Worm (Caenorhabditis elegans) whole organism, L2 larva: ENCODE measurements around the gene fbxa-82.

Experiments used
- R02D3.7 ChIP-seq: fragments of 150-350 bp; optimal IDR thresholded peaks from 2 replicates; lab custom pipeline; 2014; ENCODE audit warnings: missing biosample characterization, missing genetic modification characterization
- ceh-82 ChIP-seq: fragments of 150-350 bp; optimal IDR thresholded peaks from 2 replicates; lab custom pipeline; 2014; ENCODE audit warnings: missing biosample characterization, missing genetic modification characterization
- dmd-4 ChIP-seq: sonication (generic microtip); optimal IDR thresholded peaks from 2 replicates; lab custom pipeline; 2017; ENCODE audit warnings: missing biosample characterization, missing genetic modification characterization
- lsy-2 ChIP-seq, 2 experiments: fragments of 150-350 bp in 1 of 2; sonication (generic microtip) in 1 of 2; optimal IDR thresholded peaks; 2 replicates each; lab custom pipeline; 2014 to 2017; ENCODE audit warnings: missing biosample characterization in 2 of 2, missing genetic modification characterization in 2 of 2
- nhr-11 ChIP-seq: fragments of 150-350 bp; optimal IDR thresholded peaks from 2 replicates; lab custom pipeline; 2014; ENCODE audit warnings: missing biosample characterization, missing genetic modification characterization
- snpc-4 ChIP-seq: fragments of 150-350 bp; optimal IDR thresholded peaks from 2 replicates; lab custom pipeline; 2014; ENCODE audit warnings: missing biosample characterization, missing genetic modification characterization
- unc-39 ChIP-seq: fragments of 150-350 bp; optimal IDR thresholded peaks from 2 replicates; lab custom pipeline; 2014; ENCODE audit warnings: missing biosample characterization, missing genetic modification characterization
- unc-55 ChIP-seq: fragments of 150-350 bp; sonication (generic microtip); optimal IDR thresholded peaks from 3 replicates; lab custom pipeline; 2014; ENCODE audit warnings: missing biosample characterization, missing genetic modification reagents, missing genetic modification characterization
- unc-62 ChIP-seq: fragments of 150-350 bp; optimal IDR thresholded peaks from 2 replicates; lab custom pipeline; 2014; ENCODE audit warnings: missing biosample characterization, missing genetic modification reagents, missing genetic modification characterization

DNA sequence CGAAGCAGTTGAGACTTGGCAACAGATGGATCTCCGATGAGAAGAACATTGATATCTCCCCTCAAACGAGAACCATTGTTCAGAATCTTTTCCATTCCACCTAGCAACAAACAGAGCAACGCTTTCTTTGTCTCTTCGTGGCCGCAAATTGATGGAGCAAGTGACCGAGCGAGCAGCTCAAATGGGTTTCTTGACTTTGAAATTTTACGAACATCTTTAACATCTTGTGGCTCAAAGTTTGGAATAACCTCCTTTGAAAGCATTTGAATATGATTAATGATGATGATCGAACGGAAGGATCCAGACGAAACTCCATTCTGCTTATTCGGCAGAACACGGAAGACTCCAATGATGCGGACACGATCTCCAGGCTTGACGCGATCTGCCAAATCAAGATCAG is 6.1 kb upstream of the fbxa-82 start:
- TF ChIP-seq snpc-4 (tag; lab: Kevin White, UChicago) (no peak), dmd-4 (tag; lab: Kevin White, UChicago) (no peak), R02D3.7 (no peak), unc-55 (GFP tag; lab: Kevin White, UChicago) (no peak), unc-39 (tag; lab: Kevin White, UChicago) (no peak), ceh-82 (tag; lab: Kevin White, UChicago) (no peak), lsy-2 (tag; optimal IDR thresholded peaks at IDR 0.05; lab: Kevin White, UChicago) (no peak), unc-62 (no peak), nhr-11 (tag; lab: Kevin White, UChicago) (no peak)
